Worm (Caenorhabditis elegans) whole organism, L4 larva: Measurements from ENCODE around the gene T19E7.6.

Source experiments
- D1046.2 ChIP-seq: fragments of 200-800 bp; sonication (Bioruptor generic); IDR thresholded peaks from 2 replicates; pipeline ENCODE4 v1.3.6; 2022; ENCODE audit warnings: missing genetic modification characterization, missing compliant biosample characterization
- F10B5.3 ChIP-seq: sonication (generic microtip); optimal IDR thresholded peaks from 2 replicates; lab custom pipeline; 2016; ENCODE audit warnings: mild to moderate bottlenecking, missing genetic modification characterization, missing compliant biosample characterization
- F44E2.7 ChIP-seq: fragments of 200-800 bp; sonication (Bioruptor generic); IDR thresholded peaks from 2 replicates; pipeline ENCODE4 v2.1.2; 2022; ENCODE audit warnings: missing genetic modification characterization, missing compliant biosample characterization
- T20F7.1 ChIP-seq: fragments of 200-800 bp; sonication (Bioruptor generic); optimal IDR thresholded peaks from 2 replicates; lab custom pipeline; 2018; ENCODE audit warnings: mild to moderate bottlenecking, missing genetic modification characterization, missing compliant biosample characterization
- T26A8.4 ChIP-seq: fragments of 200-800 bp; sonication (Bioruptor generic); IDR thresholded peaks from 2 replicates; pipeline ENCODE4 v1.3.6; 2022; ENCODE audit warnings: missing genetic modification characterization, missing compliant biosample characterization
- Y105C5A.15 ChIP-seq: fragments of 200-800 bp; sonication (Bioruptor generic); IDR thresholded peaks from 2 replicates; pipeline ENCODE4 v1.3.6; 2022; ENCODE audit warnings: missing genetic modification characterization, missing compliant biosample characterization
- aha-1 ChIP-seq: fragments of 150-350 bp; peaks from one replicate; lab custom pipeline; 2014; ENCODE audit warnings: missing biosample characterization, missing genetic modification characterization
- ama-1 ChIP-seq: fragments of 150-350 bp; optimal IDR thresholded peaks from 2 replicates; lab custom pipeline; 2014; ENCODE audit warnings: inconsistent platforms, mixed read lengths
- arid-1 ChIP-seq: fragments of 200-800 bp; sonication (Bioruptor generic); conservative IDR thresholded peaks from 2 replicates; pipeline ENCODE4 v1.3.6; 2022; ENCODE audit warnings: missing genetic modification reagents, missing genetic modification characterization, missing compliant biosample characterization
- attf-4 ChIP-seq: sonication (generic microtip); optimal IDR thresholded peaks from 3 replicates; lab custom pipeline; 2017; ENCODE audit warnings: missing biosample characterization, missing genetic modification characterization
- ceh-20 ChIP-seq: fragments of 200-800 bp; sonication (Bioruptor generic); IDR thresholded peaks from 2 replicates; pipeline ENCODE4 v1.3.6; 2022; ENCODE audit warnings: missing genetic modification reagents, missing genetic modification characterization, missing compliant biosample characterization
- ceh-44 ChIP-seq: fragments of 200-800 bp; sonication (Bioruptor generic); IDR thresholded peaks from 2 replicates; pipeline ENCODE4 v1.3.6; 2022; ENCODE audit warnings: missing genetic modification reagents, missing genetic modification characterization, missing compliant biosample characterization
- daf-12 ChIP-seq: fragments of 150-350 bp; optimal IDR thresholded peaks from 2 replicates; lab custom pipeline; 2014; ENCODE audit warnings: missing biosample characterization, missing genetic modification reagents, missing genetic modification characterization
- daf-16 ChIP-seq, 3 experiments: sonication (generic microtip); optimal IDR thresholded peaks; 2 replicates each; lab custom pipeline; 2016 to 2017; ENCODE audit warnings: missing genetic modification characterization in 3 of 3, missing genetic modification reagents in 3 of 3, mild to moderate bottlenecking in 2 of 3, missing compliant biosample characterization in 2 of 3, missing biosample characterization in 1 of 3, moderate library complexity in 1 of 3
- daf-19 ChIP-seq: fragments of 200-800 bp; sonication (Bioruptor generic); conservative IDR thresholded peaks from 2 replicates; pipeline ENCODE4 v1.3.6; 2022; ENCODE audit warnings: missing genetic modification characterization, missing compliant biosample characterization
- daf-8 ChIP-seq: fragments of 200-800 bp; sonication (Bioruptor generic); IDR thresholded peaks from 2 replicates; pipeline ENCODE4 v1.3.6; 2022; ENCODE audit warnings: missing genetic modification characterization, missing compliant biosample characterization
- dmd-6 ChIP-seq: fragments of 200-800 bp; sonication (Bioruptor generic); IDR thresholded peaks from 2 replicates; pipeline ENCODE4 v1.3.6; 2022; ENCODE audit warnings: missing genetic modification reagents, missing genetic modification characterization, missing compliant biosample characterization
- dpl-1 ChIP-seq: fragments of 150-350 bp; optimal IDR thresholded peaks from 2 replicates; lab custom pipeline; 2014; ENCODE audit warnings: missing biosample characterization, missing genetic modification reagents, missing genetic modification characterization
- duxl-1 ChIP-seq: sonication (generic microtip); optimal IDR thresholded peaks from 2 replicates; lab custom pipeline; 2016; ENCODE audit warnings: mild to moderate bottlenecking, missing genetic modification characterization, moderate library complexity, missing compliant biosample characterization; ENCODE audit not compliant: poor library complexity
- dve-1 ChIP-seq: sonication (generic microtip); optimal IDR thresholded peaks from 2 replicates; lab custom pipeline; 2017; ENCODE audit warnings: antibody characterized with exemption, mild to moderate bottlenecking, missing genetic modification characterization, missing compliant biosample characterization; ENCODE audit not compliant: insufficient read depth
- hif-1 ChIP-seq, 2 experiments: sonication (generic microtip); optimal IDR thresholded peaks; 2 replicates each; lab custom pipeline; 2016 to 2017; ENCODE audit warnings: missing compliant biosample characterization in 2 of 2, missing genetic modification characterization in 2 of 2, missing genetic modification reagents in 2 of 2, missing genotype in 2 of 2, mild to moderate bottlenecking in 1 of 2
- hlh-30 ChIP-seq: sonication (generic microtip); optimal IDR thresholded peaks from 2 replicates; lab custom pipeline; 2017; ENCODE audit warnings: antibody characterized with exemption, mild to moderate bottlenecking, missing genetic modification characterization, missing compliant biosample characterization; ENCODE audit not compliant: insufficient read depth
- hmg-1.1 ChIP-seq: fragments of 200-800 bp; sonication (Bioruptor generic); IDR thresholded peaks from 2 replicates; pipeline ENCODE4 v1.3.6; 2022; ENCODE audit warnings: missing genetic modification reagents, missing genetic modification characterization, missing compliant biosample characterization
- jun-1 ChIP-seq: fragments of 150-350 bp; optimal IDR thresholded peaks from 2 replicates; lab custom pipeline; 2014; ENCODE audit warnings: missing biosample characterization, missing genetic modification reagents, missing genetic modification characterization
- lim-7 ChIP-seq: fragments of 200-800 bp; sonication (Bioruptor generic); IDR thresholded peaks from 2 replicates; pipeline ENCODE4 v1.3.6; 2022; ENCODE audit warnings: missing genetic modification characterization, missing compliant biosample characterization
- lin-1 ChIP-seq: fragments of 200-800 bp; sonication (Bioruptor generic); IDR thresholded peaks from 2 replicates; pipeline ENCODE4 v1.3.6; 2022; ENCODE audit warnings: missing genetic modification reagents, missing genetic modification characterization, missing compliant biosample characterization
- lin-13 ChIP-seq: fragments of 150-350 bp; optimal IDR thresholded peaks from 2 replicates; lab custom pipeline; 2014; ENCODE audit warnings: missing biosample characterization, missing genetic modification reagents, missing genetic modification characterization
- mes-2 ChIP-seq: sonication (generic microtip); optimal IDR thresholded peaks from 2 replicates; lab custom pipeline; 2016; ENCODE audit warnings: missing genotype, mild to moderate bottlenecking, missing genetic modification characterization, missing compliant biosample characterization; ENCODE audit not compliant: poor library complexity, severe bottlenecking
- mxl-3 ChIP-seq: fragments of 200-800 bp; sonication (Bioruptor generic); optimal IDR thresholded peaks from 2 replicates; lab custom pipeline; 2018; ENCODE audit warnings: mild to moderate bottlenecking, missing genetic modification characterization, missing compliant biosample characterization
- nhr-11 ChIP-seq: fragments of 150-350 bp; optimal IDR thresholded peaks from 2 replicates; lab custom pipeline; 2014; ENCODE audit warnings: missing biosample characterization, missing genetic modification characterization
- nhr-28 ChIP-seq: fragments of 150-350 bp; optimal IDR thresholded peaks from 2 replicates; lab custom pipeline; 2014; ENCODE audit warnings: missing biosample characterization, missing genetic modification characterization
- nhr-42 ChIP-seq: fragments of 200-800 bp; sonication (Bioruptor generic); IDR thresholded peaks from 2 replicates; pipeline ENCODE4 v1.3.6; 2022; ENCODE audit warnings: missing genetic modification characterization, missing compliant biosample characterization
- nhr-77 ChIP-seq: fragments of 150-350 bp; optimal IDR thresholded peaks from 2 replicates; lab custom pipeline; 2014; ENCODE audit warnings: missing biosample characterization, missing genetic modification characterization
- pha-4 ChIP-seq, 2 experiments: fragments of 150-350 bp in 1 of 2; fragments of 200-800 bp in 1 of 2; sonication (Bioruptor generic) in 1 of 2; IDR thresholded peaks in 1 of 2; optimal IDR thresholded peaks in 1 of 2; 2 replicates each; pipeline versions ENCODE4 v1.3.6 to Lab custom; 2014 to 2022; ENCODE audit warnings: missing genetic modification characterization in 2 of 2, missing genetic modification reagents in 2 of 2, missing biosample characterization in 1 of 2, missing compliant biosample characterization in 1 of 2
- php-3 ChIP-seq: fragments of 200-800 bp; sonication (Bioruptor generic); IDR thresholded peaks from 2 replicates; pipeline ENCODE4 v1.3.6; 2022; ENCODE audit warnings: missing genetic modification reagents, missing genetic modification characterization, missing compliant biosample characterization
- pqm-1 ChIP-seq: sonication (generic microtip); optimal IDR thresholded peaks from 2 replicates; lab custom pipeline; 2017; ENCODE audit warnings: missing biosample characterization, missing genetic modification characterization
- set-16 ChIP-seq: fragments of 200-800 bp; sonication (Bioruptor generic); IDR thresholded peaks from 2 replicates; pipeline ENCODE4 v1.3.6; 2022; ENCODE audit warnings: missing genetic modification reagents, missing genetic modification characterization, missing compliant biosample characterization
- skn-1 ChIP-seq: fragments of 150-350 bp; optimal IDR thresholded peaks from 2 replicates; lab custom pipeline; 2014; ENCODE audit warnings: missing biosample characterization, missing genetic modification characterization
- snpc-1.2 ChIP-seq: fragments of 200-800 bp; sonication (Bioruptor generic); IDR thresholded peaks from 2 replicates; pipeline ENCODE4 v1.3.6; 2022; ENCODE audit warnings: missing genetic modification reagents, missing genetic modification characterization, missing compliant biosample characterization
- tag-97 ChIP-seq: fragments of 200-800 bp; sonication (Bioruptor generic); IDR thresholded peaks from 2 replicates; pipeline ENCODE4 v1.3.6; 2022; ENCODE audit warnings: missing genetic modification characterization, missing compliant biosample characterization
- unc-62 ChIP-seq, 3 experiments: fragments of 150-350 bp in 1 of 3; sonication (generic microtip); optimal IDR thresholded peaks in 2 of 3; peaks in 1 of 3; 1 replicate in 1 of 3; 2 replicates in 2 of 3; lab custom pipeline; 2014 to 2017; ENCODE audit warnings: missing biosample characterization in 3 of 3, missing genetic modification characterization in 3 of 3, missing genetic modification reagents in 3 of 3, missing genotype in 1 of 3
- zfp-3 ChIP-seq: fragments of 200-800 bp; sonication (Bioruptor generic); conservative IDR thresholded peaks from 2 replicates; pipeline ENCODE4 v1.3.6; 2022; ENCODE audit warnings: missing genetic modification reagents, missing genetic modification characterization, missing compliant biosample characterization
- zip-11 ChIP-seq: fragments of 200-800 bp; sonication (Bioruptor generic); IDR thresholded peaks from 2 replicates; pipeline ENCODE4 v1.3.6; 2022; ENCODE audit warnings: missing genetic modification characterization, missing compliant biosample characterization
- zip-2 ChIP-seq: fragments of 150-350 bp; optimal IDR thresholded peaks from 2 replicates; lab custom pipeline; 2014; ENCODE audit warnings: missing biosample characterization, missing genetic modification characterization

Gene T19E7.6

ce11 chrIV:5662886-5663285, 6.4 kb downstream of the T19E7.6 start:
- TF ChIP-seq F44E2.7 (GFP tag; lab: Robert Waterston, UW): no peak
- no peak for TF ChIP-seq daf-16 (GFP tag; optimal IDR thresholded peaks at IDR 0.05; lab: Kevin White, UChicago)
- TF ChIP-seq daf-16 (tag; optimal IDR thresholded peaks at IDR 0.05; lab: Kevin White, UChicago): peak; percentile 1
- peak; percentile 94 for TF ChIP-seq aha-1
- TF ChIP-seq T26A8.4: no peak
- no peak for TF ChIP-seq arid-1 (GFP tag; lab: Robert Waterston, UW)

- TF ChIP-seq unc-62 (GFP tag; optimal IDR thresholded peaks at IDR 0.05 in 1 of 2; lab: Kevin White, UChicago) (peak in 1 of 2 experiments; percentile 72), unc-62 (tag; optimal IDR thresholded peaks at IDR 0.05; lab: Kevin White, UChicago) (no peak), ceh-44 (GFP tag; lab: Robert Waterston, UW) (no peak), aha-1 (peak; percentile 85), duxl-1 (no peak)
- TF ChIP-seq, all 104 proteins: peak for 2
Observed at ce11 chrIV:5662073-5662472, 7.2 kb downstream of the T19E7.6 start.

DNA sequence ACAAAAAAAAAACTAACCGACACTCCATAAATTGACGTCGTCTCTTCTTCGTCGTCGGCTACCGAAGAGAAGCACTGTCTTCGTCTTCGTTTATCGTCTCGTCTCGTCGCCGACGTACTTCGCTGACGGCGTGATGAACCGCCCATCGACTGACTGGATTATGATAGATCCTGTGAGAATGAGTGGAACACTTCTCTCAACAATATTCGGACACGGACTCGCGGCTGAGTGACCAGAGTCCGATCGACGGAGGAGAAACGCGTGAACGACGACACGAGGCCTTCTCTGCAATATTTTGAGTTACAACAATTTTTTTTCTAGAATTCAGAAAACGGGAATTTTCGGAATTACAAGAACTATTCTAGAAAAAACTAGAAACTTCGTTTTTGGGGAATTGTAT, 9.1 kb downstream of the T19E7.6 start, which contains the start of gene skn-1:
TSS of gene skn-1 (minus strand) at position 146 of the 400 bp plus-strand sequence.
- TF ChIP-seq daf-8 (GFP tag; lab: Robert Waterston, UW) (no peak), duxl-1 (peak; percentile 27), lim-7 (GFP tag; lab: Robert Waterston, UW) (no peak), lin-13 (GFP tag; lab: Kevin White, UChicago) (no peak), ama-1 (lab: Kevin White, UChicago) (no peak), Y105C5A.15 (no peak), skn-1 (tag; lab: Kevin White, UChicago) (no peak), T20F7.1 (GFP tag; lab: Kevin White, UChicago) (no peak), dmd-6 (GFP tag; lab: Robert Waterston, UW) (no peak), snpc-1.2 (GFP tag; lab: Robert Waterston, UW) (no peak), zip-2 (tag; lab: Kevin White, UChicago) (no peak), hmg-1.1 (GFP tag; lab: Robert Waterston, UW) (no peak), zfp-3 (GFP tag; lab: Robert Waterston, UW) (no peak), D1046.2 (GFP tag; lab: Robert Waterston, UW) (no peak), hlh-30 (tag; lab: Kevin White, UChicago) (peak; percentile 9), jun-1 (tag; lab: Kevin White, UChicago) (no peak), zip-11 (GFP tag; lab: Robert Waterston, UW) (no peak), dpl-1 (no peak), F10B5.3 (tag; lab: Kevin White, UChicago) (no peak), set-16 (GFP tag; lab: Robert Waterston, UW) (no peak), F44E2.7 (GFP tag; lab: Robert Waterston, UW) (no peak), nhr-11 (tag; lab: Kevin White, UChicago) (no peak), php-3 (GFP tag; lab: Robert Waterston, UW) (no peak), daf-12 (no peak), T26A8.4 (0 out of 2 replicates have a peak, but pooled peaks have one; percentile 12), nhr-42 (GFP tag; lab: Robert Waterston, UW) (0 out of 2 replicates have a peak, but pooled peaks have one; percentile 14), ceh-20 (no peak), mes-2 (tag; lab: Kevin White, UChicago) (no peak), attf-4 (tag; lab: Kevin White, UChicago) (no peak)

DNA sequence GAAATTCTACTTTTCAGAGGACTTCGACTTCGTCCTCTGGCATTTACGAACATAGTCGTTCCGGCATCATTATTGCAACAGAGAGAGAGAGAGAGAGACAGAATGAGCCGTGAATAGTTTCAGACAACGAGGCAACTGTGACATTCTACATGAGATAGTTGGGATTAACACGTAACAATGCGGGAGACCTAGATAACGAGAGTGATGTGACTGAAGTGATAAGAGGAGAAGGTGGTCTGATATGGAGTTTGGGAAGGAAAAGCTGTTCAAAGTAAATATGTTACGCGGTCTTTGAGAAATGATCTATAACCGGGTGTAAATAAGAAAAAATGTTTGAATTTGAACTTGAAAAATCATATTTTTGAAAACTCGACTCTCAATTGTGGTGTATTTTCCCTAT, 9.8 kb downstream of the T19E7.6 start:
- TF ChIP-seq unc-62 (GFP tag; optimal IDR thresholded peaks at IDR 0.05 in 1 of 2; lab: Kevin White, UChicago): peak in 1 of 2 experiments; percentile 53
- no peak for TF ChIP-seq unc-62 (tag; optimal IDR thresholded peaks at IDR 0.05; lab: Kevin White, UChicago)
- no peak for TF ChIP-seq arid-1 (GFP tag; lab: Robert Waterston, UW)
- TF ChIP-seq nhr-28 (tag; lab: Kevin White, UChicago): peak; percentile 80
- TF ChIP-seq hlh-30 (tag; lab: Kevin White, UChicago): peak; percentile 10
- TF ChIP-seq mes-2 (tag; lab: Kevin White, UChicago): peak; percentile 47
- TF ChIP-seq daf-19: no peak
- no peak for TF ChIP-seq pha-4 (GFP tag; IDR thresholded peaks at IDR 0.05; lab: Robert Waterston, UW)
- no peak for TF ChIP-seq pha-4 (tag; optimal IDR thresholded peaks at IDR 0.05; lab: Kevin White, UChicago)
- TF ChIP-seq tag-97 (GFP tag; lab: Robert Waterston, UW): no peak
- peak; percentile 26 for TF ChIP-seq nhr-77 (tag; lab: Kevin White, UChicago)
- TF ChIP-seq pqm-1 (tag; lab: Kevin White, UChicago): peak; percentile 84
- peak; percentile 82 for TF ChIP-seq lin-1
- TF ChIP-seq dve-1 (tag; lab: Kevin White, UChicago): peak; percentile 83
- peak in 1 of 2 experiments; percentile 8 for TF ChIP-seq hif-1 (tag; optimal IDR thresholded peaks at IDR 0.05; lab: Kevin White, UChicago)
- TF ChIP-seq daf-16 (GFP tag; optimal IDR thresholded peaks at IDR 0.05; lab: Kevin White, UChicago): no peak
- peak; percentile 93 for TF ChIP-seq daf-16 (tag; optimal IDR thresholded peaks at IDR 0.05; lab: Kevin White, UChicago)
- TF ChIP-seq mxl-3 (GFP tag; lab: Kevin White, UChicago): peak; percentile 31
